3 fruit fly cellular contexts compared by ENCODE assay signal in genomic region chr3R:16485487-16486233, dm6.
A peak's percentile ranks its signal among the peaks of the same experiment; 100 is the strongest.
TF ChIP-seq lines count a peak whose summit lies in the region.

No protein-coding gene starts in this region.

- TF ChIP-seq CTCF in whole organism, embryonic (GFP tag; optimal IDR thresholded peaks at IDR 0.05; lab: Kevin White, UChicago) = no peak

TF ChIP-seq in whole organism, embryonic, 481 proteins besides CTCF, POLR2A, EP300 and RAD21:
- TF ChIP-seq bcd (GFP tag; optimal IDR thresholded peaks at IDR 0.05; lab: Kevin White, UChicago) (no peak), Sox100B (GFP tag; optimal IDR thresholded peaks at IDR 0.05; lab: Kevin White, UChicago) (no peak), BEAF-32 (GFP tag; optimal IDR thresholded peaks at IDR 0.05; lab: Kevin White, UChicago) (no peak), CG8478 (optimal IDR thresholded peaks at IDR 0.05; lab: Kevin White, UChicago) (peak; percentile 66), Med (GFP tag; lab: Kevin White, UChicago) (peak; percentile 59), cato (GFP tag; optimal IDR thresholded peaks at IDR 0.05; lab: Kevin White, UChicago; ENCODE audit: borderline replicate concordance) (no peak), kni (GFP tag; optimal IDR thresholded peaks at IDR 0.05; lab: Kevin White, UChicago) (no peak)

TF ChIP-seq in whole organism, prepupa, 60 proteins besides CTCF, POLR2A, EP300 and RAD21:
- no peak for TF ChIP-seq Hr4 (GFP tag; optimal IDR thresholded peaks at IDR 0.05; lab: Kevin White, UChicago)
- no peak for TF ChIP-seq CG4318 (GFP tag; optimal IDR thresholded peaks at IDR 0.05; lab: Kevin White, UChicago)
- TF ChIP-seq CG1621 (tag; optimal IDR thresholded peaks at IDR 0.05; lab: Kevin White, UChicago) = no peak
- no peak for TF ChIP-seq CG3032 (tag; optimal IDR thresholded peaks at IDR 0.05; lab: Kevin White, UChicago)
- TF ChIP-seq Eip75B (GFP tag; optimal IDR thresholded peaks at IDR 0.05; lab: Kevin White, UChicago) = no peak
- peak; percentile 24 for TF ChIP-seq achi (GFP tag; optimal IDR thresholded peaks at IDR 0.05; lab: Kevin White, UChicago)
- TF ChIP-seq CG6276 (GFP tag; optimal IDR thresholded peaks at IDR 0.05; lab: Kevin White, UChicago) = peak; percentile 45
- no peak for TF ChIP-seq Smox (GFP tag; optimal IDR thresholded peaks at IDR 0.05; lab: Kevin White, UChicago)
- no peak for TF ChIP-seq Ets21C (GFP tag; optimal IDR thresholded peaks at IDR 0.05; lab: Kevin White, UChicago)
- no peak for TF ChIP-seq fkh (GFP tag; optimal IDR thresholded peaks at IDR 0.05; lab: Kevin White, UChicago)
- no peak for TF ChIP-seq CG8632 (GFP tag; optimal IDR thresholded peaks at IDR 0.05; lab: Kevin White, UChicago)
- no peak for TF ChIP-seq dsx (GFP tag; optimal IDR thresholded peaks at IDR 0.05; lab: Kevin White, UChicago; ENCODE audit: poor library complexity, severe bottlenecking)
- TF ChIP-seq CG8319 (GFP tag; optimal IDR thresholded peaks at IDR 0.05; lab: Kevin White, UChicago) = no peak
- TF ChIP-seq lz (GFP tag; optimal IDR thresholded peaks at IDR 0.05; lab: Kevin White, UChicago) = no peak
- no peak for TF ChIP-seq Sox14 (GFP tag; optimal IDR thresholded peaks at IDR 0.05; lab: Kevin White, UChicago)
- TF ChIP-seq CG6163 (GFP tag; IDR thresholded peaks at IDR 0.05; lab: Robert Waterston, UW) = peak; percentile 30; the same call in 1 of the 3 replicates
- no peak for TF ChIP-seq svp (GFP tag; lab: Kevin White, UChicago)
- peak; percentile 66 for TF ChIP-seq CG15336 (GFP tag; IDR thresholded peaks at IDR 0.05; lab: Robert Waterston, UW)
- peak in 1 of 2 experiments; percentile 36 for TF ChIP-seq salr (GFP tag; optimal IDR thresholded peaks at IDR 0.05; lab: Kevin White, UChicago)
- no peak for TF ChIP-seq CG6808 (GFP tag; optimal IDR thresholded peaks at IDR 0.05; lab: Kevin White, UChicago)
- TF ChIP-seq CG8119 (GFP tag; IDR thresholded peaks at IDR 0.05; lab: Robert Waterston, UW) = peak; percentile 67
- peak; percentile 28 for TF ChIP-seq Lpt (GFP tag; optimal IDR thresholded peaks at IDR 0.05; lab: Kevin White, UChicago)
- TF ChIP-seq CG11902 (GFP tag; optimal IDR thresholded peaks at IDR 0.05; lab: Kevin White, UChicago) = no peak
- no peak for TF ChIP-seq CG10631 (GFP tag; optimal IDR thresholded peaks at IDR 0.05; lab: Kevin White, UChicago)
- TF ChIP-seq CG32006 (GFP tag; optimal IDR thresholded peaks at IDR 0.05; lab: Kevin White, UChicago) = peak; percentile 72
- no peak for TF ChIP-seq pdm3 (GFP tag; optimal IDR thresholded peaks at IDR 0.05; lab: Kevin White, UChicago)
- no peak for TF ChIP-seq fd85E (GFP tag; optimal IDR thresholded peaks at IDR 0.05; lab: Kevin White, UChicago)
- TF ChIP-seq acj6 (GFP tag; optimal IDR thresholded peaks at IDR 0.05; lab: Kevin White, UChicago) = no peak
- no peak for TF ChIP-seq CG6792 (GFP tag; optimal IDR thresholded peaks at IDR 0.05; lab: Kevin White, UChicago)
- peak; percentile 71 for TF ChIP-seq Eip78C (GFP tag; lab: Kevin White, UChicago)
- TF ChIP-seq fd59A (GFP tag; optimal IDR thresholded peaks at IDR 0.05; lab: Kevin White, UChicago) = no peak
- TF ChIP-seq net (GFP tag; optimal IDR thresholded peaks at IDR 0.05; lab: Kevin White, UChicago) = no peak
- no peak for TF ChIP-seq Blimp-1 (GFP tag; optimal IDR thresholded peaks at IDR 0.05; lab: Kevin White, UChicago)
- TF ChIP-seq CG9139 (GFP tag; optimal IDR thresholded peaks at IDR 0.05; lab: Kevin White, UChicago) = no peak
- no peak for TF ChIP-seq topi (GFP tag; optimal IDR thresholded peaks at IDR 0.05; lab: Kevin White, UChicago)
- TF ChIP-seq CG16779 (tag; optimal IDR thresholded peaks at IDR 0.05; lab: Kevin White, UChicago) = no peak
- TF ChIP-seq CG6854 (GFP tag; optimal IDR thresholded peaks at IDR 0.05; lab: Kevin White, UChicago) = no peak
- TF ChIP-seq eg (GFP tag; IDR thresholded peaks at IDR 0.05; lab: Robert Waterston, UW) = peak; percentile 50; the same call in 1 of the 3 replicates

TF ChIP-seq in whole organism, pupa, 21 proteins besides CTCF, POLR2A, EP300 and RAD21:
- TF ChIP-seq rn (GFP tag; IDR thresholded peaks at IDR 0.05; lab: Robert Waterston, UW) = no peak
- no peak for TF ChIP-seq Pif1B (GFP tag; optimal IDR thresholded peaks at IDR 0.05; lab: Kevin White, UChicago)
- TF ChIP-seq CG8159 (tag; optimal IDR thresholded peaks at IDR 0.05; lab: Kevin White, UChicago) = no peak
- TF ChIP-seq CG15710 (tag; optimal IDR thresholded peaks at IDR 0.05; lab: Kevin White, UChicago) = no peak
- TF ChIP-seq CG14655 (GFP tag; optimal IDR thresholded peaks at IDR 0.05; lab: Kevin White, UChicago) = no peak
- no peak for TF ChIP-seq Snoo (tag; optimal IDR thresholded peaks at IDR 0.05; lab: Kevin White, UChicago)
- TF ChIP-seq Ets98B (GFP tag; IDR thresholded peaks at IDR 0.05; lab: Robert Waterston, UW) = peak; percentile 46
- no peak for TF ChIP-seq gl (tag; optimal IDR thresholded peaks at IDR 0.05; lab: Kevin White, UChicago)
- TF ChIP-seq CG10348 (GFP tag; IDR thresholded peaks at IDR 0.05; lab: Robert Waterston, UW) = no peak
- no peak for TF ChIP-seq CG32121 (GFP tag; IDR thresholded peaks at IDR 0.05; lab: Robert Waterston, UW)
- no peak for TF ChIP-seq CG4496 (GFP tag; IDR thresholded peaks at IDR 0.05; lab: Robert Waterston, UW)
- peak; percentile 77 for TF ChIP-seq CG8301 (tag; optimal IDR thresholded peaks at IDR 0.05; lab: Kevin White, UChicago)
- no peak for TF ChIP-seq CG34367 (tag; optimal IDR thresholded peaks at IDR 0.05; lab: Kevin White, UChicago)

Comparison
In these comparisons a context has a peak if more than half of its experiments do, and no peak if none do; other contexts are left out.
1. Of the 7 proteins assayed by ChIP-seq in both whole organism, embryonic and whole organism, prepupa: peak only in whole organism, embryonic: none; only in whole organism, prepupa: Lpt; in both: none; in neither: 6.